Worm (Caenorhabditis elegans) whole organism, young adult: ENCODE data around the gene C29F9.8.

Experiments
- B0035.1 ChIP-seq: sonication (generic microtip); optimal IDR thresholded peaks from 2 replicates; lab custom pipeline; 2016; ENCODE audit warnings: missing genetic modification characterization, mild to moderate bottlenecking, missing compliant biosample characterization, missing genotype, missing genetic modification reagents
- F10E7.11 ChIP-seq: sonication (generic microtip); optimal IDR thresholded peaks from 2 replicates; lab custom pipeline; 2017; ENCODE audit warnings: mild to moderate bottlenecking, missing genetic modification characterization, moderate library complexity, missing compliant biosample characterization
- F33H1.4 ChIP-seq: fragments of 200-800 bp; sonication (Bioruptor generic); IDR thresholded peaks from 2 replicates; pipeline ENCODE4 v1.3.6; 2022; ENCODE audit warnings: missing genetic modification reagents, missing genetic modification characterization, missing compliant biosample characterization
- F52B5.7 ChIP-seq: sonication (generic microtip); optimal IDR thresholded peaks from 2 replicates; lab custom pipeline; 2016; ENCODE audit warnings: mild to moderate bottlenecking, missing genetic modification characterization, missing compliant biosample characterization
- F55B11.4 ChIP-seq: sonication (generic microtip); optimal IDR thresholded peaks from 2 replicates; lab custom pipeline; 2016; ENCODE audit warnings: missing compliant biosample characterization, missing genetic modification characterization, borderline replicate concordance; ENCODE audit not compliant: insufficient read depth
- K11D2.4 ChIP-seq: fragments of 200-800 bp; sonication (Bioruptor generic); IDR thresholded peaks from 2 replicates; pipeline ENCODE4 v1.3.6; 2022; ENCODE audit warnings: missing genetic modification reagents, missing genetic modification characterization, missing compliant biosample characterization
- T07F8.4 ChIP-seq: sonication (generic microtip); optimal IDR thresholded peaks from 2 replicates; lab custom pipeline; 2016; ENCODE audit warnings: mild to moderate bottlenecking, missing genetic modification characterization, moderate library complexity, missing compliant biosample characterization
- T26A5.8 ChIP-seq: sonication (generic microtip); optimal IDR thresholded peaks from 2 replicates; lab custom pipeline; 2016; ENCODE audit warnings: missing genetic modification characterization, missing compliant biosample characterization
- Y53G8AR.9 ChIP-seq: fragments of 200-800 bp; sonication (Bioruptor generic); conservative IDR thresholded peaks from 2 replicates; pipeline ENCODE4 v1.3.6; 2022; ENCODE audit warnings: missing genetic modification reagents, missing genetic modification characterization, missing compliant biosample characterization
- Y56A3A.18 ChIP-seq: fragments of 200-800 bp; sonication (Bioruptor generic); IDR thresholded peaks from 2 replicates; pipeline ENCODE4 v1.3.6; 2022; ENCODE audit warnings: missing genetic modification reagents, missing genetic modification characterization, missing compliant biosample characterization
- Y95B8A.8 ChIP-seq: fragments of 200-800 bp; sonication (Bioruptor generic); IDR thresholded peaks from 2 replicates; pipeline ENCODE4 v1.3.6; 2022; ENCODE audit warnings: missing genetic modification reagents, missing genetic modification characterization, missing compliant biosample characterization
- akir-1 ChIP-seq: fragments of 200-800 bp; sonication (Bioruptor generic); optimal IDR thresholded peaks from 2 replicates; lab custom pipeline; 2018; ENCODE audit warnings: mild to moderate bottlenecking, missing genetic modification characterization, moderate library complexity, missing compliant biosample characterization
- ama-1 ChIP-seq, 3 experiments: fragments of 150-350 bp in 1 of 3; sonication (generic microtip) in 2 of 3; optimal IDR thresholded peaks; 2 replicates each; lab custom pipeline; 2014 to 2018; ENCODE audit warnings: missing biosample characterization in 2 of 3, missing genetic modification characterization in 2 of 3, missing genetic modification reagents in 2 of 3
- aptf-3 ChIP-seq: fragments of 200-800 bp; sonication (Bioruptor generic); IDR thresholded peaks from 2 replicates; pipeline ENCODE4 v1.3.6; 2022; ENCODE audit warnings: missing genetic modification characterization, missing compliant biosample characterization
- attf-5 ChIP-seq: fragments of 200-800 bp; sonication (Bioruptor generic); optimal IDR thresholded peaks from 2 replicates; lab custom pipeline; 2018; ENCODE audit warnings: mild to moderate bottlenecking, missing genetic modification characterization, missing compliant biosample characterization
- ceh-27 ChIP-seq: fragments of 200-800 bp; sonication (Bioruptor generic); optimal IDR thresholded peaks from 2 replicates; lab custom pipeline; 2018; ENCODE audit warnings: mild to moderate bottlenecking, missing genetic modification characterization, moderate library complexity, missing compliant biosample characterization
- ceh-79 ChIP-seq: sonication (generic microtip); optimal IDR thresholded peaks from 2 replicates; lab custom pipeline; 2017; ENCODE audit warnings: mild to moderate bottlenecking, missing genetic modification characterization, missing compliant biosample characterization
- ceh-91 ChIP-seq: fragments of 200-800 bp; sonication (Bioruptor generic); IDR thresholded peaks from 2 replicates; pipeline ENCODE4 v1.3.6; 2022; ENCODE audit warnings: missing genetic modification reagents, missing genetic modification characterization, missing compliant biosample characterization
- die-1 ChIP-seq: sonication (generic microtip); optimal IDR thresholded peaks from 2 replicates; lab custom pipeline; 2016; ENCODE audit warnings: missing genotype, mild to moderate bottlenecking, missing genetic modification characterization, missing compliant biosample characterization
- efl-1 ChIP-seq: fragments of 150-350 bp; optimal IDR thresholded peaks from 2 replicates; lab custom pipeline; 2014; ENCODE audit warnings: missing biosample characterization, missing genetic modification reagents, missing genetic modification characterization
- egl-18 ChIP-seq: fragments of 200-800 bp; sonication (Bioruptor generic); IDR thresholded peaks from 2 replicates; pipeline ENCODE4 v1.3.6; 2022; ENCODE audit warnings: missing genetic modification reagents, missing genetic modification characterization, missing compliant biosample characterization
- egrh-3 ChIP-seq: fragments of 200-800 bp; sonication (Bioruptor generic); IDR thresholded peaks from 2 replicates; pipeline ENCODE4 v1.3.6; 2022; ENCODE audit warnings: missing genetic modification reagents, missing genetic modification characterization, missing compliant biosample characterization
- ets-4 ChIP-seq: fragments of 200-800 bp; sonication (Bioruptor generic); optimal IDR thresholded peaks from 2 replicates; lab custom pipeline; 2018; ENCODE audit warnings: mild to moderate bottlenecking, missing genetic modification characterization, missing compliant biosample characterization
- hlh-12 ChIP-seq: sonication (generic microtip); optimal IDR thresholded peaks from 2 replicates; lab custom pipeline; 2016; ENCODE audit warnings: missing genetic modification characterization, missing compliant biosample characterization
- hsf-1 ChIP-seq: fragments of 200-800 bp; sonication (Bioruptor generic); IDR thresholded peaks from 2 replicates; pipeline ENCODE4 v1.3.6; 2022; ENCODE audit warnings: missing genetic modification reagents, missing genetic modification characterization, missing compliant biosample characterization
- lag-1 ChIP-seq: fragments of 200-800 bp; sonication (Bioruptor generic); IDR thresholded peaks from 2 replicates; pipeline ENCODE4 v1.3.6; 2022; ENCODE audit warnings: missing genetic modification reagents, missing genetic modification characterization, missing compliant biosample characterization
- let-526 ChIP-seq: fragments of 200-800 bp; sonication (Bioruptor generic); IDR thresholded peaks from 2 replicates; pipeline ENCODE4 v1.3.6; 2022; ENCODE audit warnings: missing genetic modification reagents, missing genetic modification characterization, missing compliant biosample characterization
- lin-26 ChIP-seq: fragments of 200-800 bp; sonication (Bioruptor generic); IDR thresholded peaks from 2 replicates; pipeline ENCODE4 v1.3.6; 2022; ENCODE audit warnings: missing genetic modification reagents, missing genetic modification characterization, missing compliant biosample characterization
- lin-35 ChIP-seq, 3 experiments: fragments of 150-350 bp in 2 of 3; sonication (generic microtip) in 1 of 3; optimal IDR thresholded peaks; 2 replicates each; lab custom pipeline; 2014 to 2018; ENCODE audit warnings: missing biosample characterization in 3 of 3, missing genetic modification characterization in 3 of 3, missing genetic modification reagents in 3 of 3
- lin-54 ChIP-seq: fragments of 200-800 bp; sonication (Bioruptor generic); optimal IDR thresholded peaks from 2 replicates; lab custom pipeline; 2018; ENCODE audit warnings: mild to moderate bottlenecking, missing genetic modification characterization, missing compliant biosample characterization
- lir-1 ChIP-seq: fragments of 200-800 bp; sonication (Bioruptor generic); conservative IDR thresholded peaks from 2 replicates; pipeline ENCODE4 v1.3.6; 2022; ENCODE audit warnings: missing genetic modification reagents, missing genetic modification characterization, missing compliant biosample characterization
- lsl-1 ChIP-seq: fragments of 200-800 bp; sonication (Bioruptor generic); optimal IDR thresholded peaks from 2 replicates; lab custom pipeline; 2018; ENCODE audit warnings: mild to moderate bottlenecking, missing genetic modification characterization, moderate library complexity, missing compliant biosample characterization
- mxl-1 ChIP-seq: sonication (generic microtip); optimal IDR thresholded peaks from 2 replicates; lab custom pipeline; 2016; ENCODE audit warnings: missing genetic modification characterization, missing compliant biosample characterization
- nfya-2 ChIP-seq: fragments of 200-800 bp; sonication (Bioruptor generic); IDR thresholded peaks from 2 replicates; pipeline ENCODE4 v1.3.6; 2022; ENCODE audit warnings: missing genetic modification reagents, missing genetic modification characterization, missing compliant biosample characterization
- nhr-120 ChIP-seq: fragments of 200-800 bp; sonication (Bioruptor generic); IDR thresholded peaks from 2 replicates; pipeline ENCODE4 v1.3.6; 2022; ENCODE audit warnings: missing genetic modification characterization, missing compliant biosample characterization
- nhr-90 ChIP-seq: sonication (generic microtip); optimal IDR thresholded peaks from 2 replicates; lab custom pipeline; 2016; ENCODE audit warnings: missing genotype, mild to moderate bottlenecking, missing genetic modification characterization, missing compliant biosample characterization
- sea-2 ChIP-seq: fragments of 200-800 bp; sonication (Bioruptor generic); IDR thresholded peaks from 2 replicates; pipeline ENCODE4 v1.3.6; 2022; ENCODE audit warnings: missing genetic modification characterization, missing compliant biosample characterization
- snpc-1.3 ChIP-seq: sonication (generic microtip); optimal IDR thresholded peaks from 2 replicates; lab custom pipeline; 2017; ENCODE audit warnings: missing genetic modification characterization, mild to moderate bottlenecking, missing compliant biosample characterization, antibody characterized with exemption, moderate library complexity, missing genotype, missing genetic modification reagents; ENCODE audit not compliant: insufficient read depth
- snpc-3.4 ChIP-seq: sonication (generic microtip); optimal IDR thresholded peaks from 2 replicates; lab custom pipeline; 2017; ENCODE audit warnings: missing genetic modification characterization, mild to moderate bottlenecking, missing compliant biosample characterization, antibody characterized with exemption, moderate library complexity, missing genotype, missing genetic modification reagents
- somi-1 ChIP-seq: fragments of 200-800 bp; sonication (Bioruptor generic); optimal IDR thresholded peaks from 2 replicates; lab custom pipeline; 2018; ENCODE audit warnings: mild to moderate bottlenecking, missing genetic modification characterization, missing compliant biosample characterization
- tbx-9 ChIP-seq: sonication (generic microtip); optimal IDR thresholded peaks from 2 replicates; lab custom pipeline; 2016; ENCODE audit warnings: borderline replicate concordance, missing genetic modification characterization, inconsistent platforms, missing compliant biosample characterization
- ztf-25 ChIP-seq: fragments of 200-800 bp; sonication (Bioruptor generic); IDR thresholded peaks from 2 replicates; pipeline ENCODE4 v1.3.6; 2022; ENCODE audit warnings: missing genetic modification reagents, missing genetic modification characterization, missing compliant biosample characterization
- ztf-28 ChIP-seq: fragments of 200-800 bp; sonication (Bioruptor generic); IDR thresholded peaks from 2 replicates; pipeline ENCODE4 v1.3.6; 2022; ENCODE audit warnings: missing genetic modification reagents, missing genetic modification characterization, missing compliant biosample characterization
- ztf-6 ChIP-seq: fragments of 200-800 bp; sonication (Bioruptor generic); IDR thresholded peaks from 2 replicates; pipeline ENCODE4 v1.3.6; 2022; ENCODE audit warnings: missing genetic modification reagents, missing genetic modification characterization, missing compliant biosample characterization

The C29F9.8 gene

DNA sequence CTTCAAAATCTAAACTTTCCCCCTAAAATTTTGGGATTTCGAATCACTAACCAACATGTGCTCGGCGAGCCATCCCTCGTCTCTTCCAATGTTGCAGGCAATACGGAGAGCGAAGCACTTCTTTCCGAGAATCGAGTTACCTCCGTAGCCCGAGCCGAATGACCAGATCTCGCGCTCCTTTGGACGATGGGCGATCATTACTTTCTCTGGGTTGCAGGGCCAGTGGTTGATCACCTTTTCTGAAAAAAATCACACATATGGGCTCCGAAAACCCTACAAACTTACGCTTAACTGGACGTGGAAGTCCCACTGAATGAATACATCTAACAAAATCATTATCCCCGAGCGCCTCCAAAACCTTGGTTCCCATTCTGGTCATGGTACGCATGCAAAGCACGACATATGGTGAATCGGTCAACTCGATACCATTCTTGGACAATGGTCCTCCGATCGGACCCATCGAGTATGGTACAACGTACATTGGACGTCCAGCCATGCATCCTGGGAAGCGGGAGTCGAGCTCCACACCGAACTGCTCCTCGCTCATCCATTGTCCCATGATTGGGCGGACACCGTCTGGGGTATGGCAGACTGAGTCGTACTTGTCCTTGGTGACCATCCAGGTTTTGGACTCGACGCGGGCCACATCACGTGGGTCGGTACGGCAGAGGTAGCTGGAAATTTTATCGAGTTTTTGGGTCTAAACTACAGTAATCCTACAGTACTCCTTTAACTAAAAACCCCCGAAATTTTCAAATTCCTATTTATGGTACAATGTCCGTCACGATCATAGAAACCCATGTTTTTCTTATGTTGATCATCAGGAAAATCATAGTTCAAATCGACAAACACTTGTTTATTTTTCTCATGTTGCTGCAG lies 31.9 kb downstream of the C29F9.8 start (continued):
- no peak for TF ChIP-seq nhr-90 (tag; lab: Kevin White, UChicago)
- TF ChIP-seq ztf-25 (GFP tag; lab: Robert Waterston, UW): no peak
- TF ChIP-seq ztf-6 (GFP tag; lab: Robert Waterston, UW): no peak
- TF ChIP-seq ets-4 (GFP tag; lab: Kevin White, UChicago): no peak
- no peak for TF ChIP-seq die-1
- no peak for TF ChIP-seq Y53G8AR.9 (GFP tag; lab: Robert Waterston, UW)
- TF ChIP-seq lag-1 (GFP tag; lab: Robert Waterston, UW): no peak
- TF ChIP-seq F55B11.4: no peak
- TF ChIP-seq F10E7.11 (tag; lab: Kevin White, UChicago): no peak
- no peak for TF ChIP-seq ceh-91 (GFP tag; lab: Robert Waterston, UW)
- TF ChIP-seq nfya-2 (GFP tag; lab: Robert Waterston, UW): 0 out of 2 replicates have a peak, but pooled peaks have one; percentile 23
- TF ChIP-seq T07F8.4 (tag; lab: Kevin White, UChicago): no peak
- 0 out of 2 replicates have a peak, but pooled peaks have one; percentile 16 for TF ChIP-seq hsf-1 (GFP tag; lab: Robert Waterston, UW)
- no peak for TF ChIP-seq tbx-9
- no peak; the same call in none of the 2 replicates for TF ChIP-seq K11D2.4 (GFP tag; lab: Robert Waterston, UW)
- TF ChIP-seq ceh-27 (GFP tag; lab: Kevin White, UChicago): no peak
- no peak for TF ChIP-seq lin-35 (GFP tag; optimal IDR thresholded peaks at IDR 0.05; lab: Kevin White, UChicago)
- TF ChIP-seq F52B5.7 (tag; lab: Kevin White, UChicago): peak; percentile 36
- TF ChIP-seq lir-1 (GFP tag; lab: Robert Waterston, UW): no peak
- peak; percentile 11 for TF ChIP-seq ama-1 (optimal IDR thresholded peaks at IDR 0.05; lab: Kevin White, UChicago)
- no peak for TF ChIP-seq ama-1 (GFP tag; optimal IDR thresholded peaks at IDR 0.05; lab: Kevin White, UChicago)
- TF ChIP-seq ztf-28 (GFP tag; lab: Robert Waterston, UW): no peak
- TF ChIP-seq akir-1 (GFP tag; lab: Kevin White, UChicago): no peak
- no peak for TF ChIP-seq sea-2 (GFP tag; lab: Robert Waterston, UW)
- TF ChIP-seq lsl-1 (GFP tag; lab: Kevin White, UChicago): no peak
- no peak for TF ChIP-seq nhr-120 (GFP tag; lab: Robert Waterston, UW)
- TF ChIP-seq efl-1 (GFP tag; lab: Kevin White, UChicago): no peak
- no peak for TF ChIP-seq F33H1.4 (GFP tag; lab: Robert Waterston, UW)

DNA sequence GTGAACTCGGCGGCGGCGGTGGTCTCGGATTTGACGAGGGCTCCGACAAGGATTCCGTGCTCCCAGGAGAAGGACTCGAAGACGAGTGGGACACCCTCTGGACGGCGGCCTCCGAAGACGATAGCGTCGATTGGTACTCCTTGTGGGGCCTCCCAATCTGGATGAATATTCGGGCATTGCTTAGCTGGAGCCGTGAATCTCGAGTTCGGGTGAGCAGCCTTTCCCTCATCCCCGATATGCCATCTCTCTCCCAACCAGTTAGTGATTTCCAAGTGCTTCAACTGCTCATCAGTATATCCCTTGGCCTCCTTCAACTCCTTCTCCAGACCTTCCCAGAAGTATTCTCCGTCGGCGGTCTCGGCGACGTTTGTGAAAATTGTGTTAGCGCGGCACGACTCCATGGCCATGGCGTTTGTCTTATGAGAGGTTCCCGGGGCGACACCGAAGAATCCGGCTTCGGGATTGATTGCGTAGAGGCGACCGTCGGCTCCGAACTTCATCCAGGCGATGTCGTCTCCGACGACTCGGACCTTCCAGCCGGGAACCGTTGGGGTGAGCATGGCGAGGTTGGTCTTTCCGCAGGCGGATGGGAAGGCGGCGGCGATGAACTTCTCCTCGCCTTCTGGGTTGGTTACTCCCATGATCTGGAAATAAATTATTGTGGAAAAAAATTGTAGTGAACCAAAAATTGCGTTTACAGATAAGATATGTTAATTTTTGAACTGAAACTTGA lies 33.2 kb downstream of the C29F9.8 start:
- peak; percentile 42 for TF ChIP-seq attf-5 (GFP tag; lab: Kevin White, UChicago)
- TF ChIP-seq B0035.1 (tag; lab: Kevin White, UChicago): no peak
- TF ChIP-seq lin-26 (GFP tag; lab: Robert Waterston, UW): peak; percentile 1
- peak; percentile 60 for TF ChIP-seq K11D2.4 (GFP tag; lab: Robert Waterston, UW)
- TF ChIP-seq sea-2 (GFP tag; lab: Robert Waterston, UW): no peak
- TF ChIP-seq egl-18 (GFP tag; lab: Robert Waterston, UW): 0 out of 2 replicates have a peak, but pooled peaks have one; percentile 52
- TF ChIP-seq snpc-1.3 (tag; lab: Kevin White, UChicago): no peak
- TF ChIP-seq somi-1 (GFP tag; lab: Kevin White, UChicago): peak; percentile 58
- TF ChIP-seq let-526: peak; percentile 72; the same call in 1 of the 2 replicates
- peak; percentile 72; the same call in 1 of the 2 replicates for TF ChIP-seq egrh-3 (GFP tag; lab: Robert Waterston, UW)
- TF ChIP-seq Y56A3A.18 (GFP tag; lab: Robert Waterston, UW): no peak
- TF ChIP-seq F52B5.7 (tag; lab: Kevin White, UChicago): no peak
- TF ChIP-seq hlh-12 (tag; lab: Kevin White, UChicago): no peak
- TF ChIP-seq aptf-3 (GFP tag; lab: Robert Waterston, UW): no peak
- TF ChIP-seq Y95B8A.8 (GFP tag; lab: Robert Waterston, UW): no peak
- no peak for TF ChIP-seq ets-4 (GFP tag; lab: Kevin White, UChicago)
- peak; percentile 71 for TF ChIP-seq ceh-79 (tag; lab: Kevin White, UChicago)
- no peak for TF ChIP-seq T26A5.8 (tag; lab: Kevin White, UChicago)
- TF ChIP-seq lin-54 (GFP tag; lab: Kevin White, UChicago): peak; percentile 13
- no peak for TF ChIP-seq snpc-3.4 (tag; lab: Kevin White, UChicago)
- no peak for TF ChIP-seq mxl-1 (tag; lab: Kevin White, UChicago)
